Worm (Caenorhabditis elegans): ENCODE results near the gene F52C6.4.

- TF ChIP-seq scrt-1 (GFP tag; IDR thresholded peaks at IDR 0.05) (no peak), ama-1 (optimal IDR thresholded peaks at IDR 0.05) (no peak)
These were observed 23.5 kb downstream of the F52C6.4 start, which contains the start of gene math-48 for ce11 chrII:1946427-1946826.
